Worm (Caenorhabditis elegans): ENCODE data around the gene D1086.21.

DNA sequence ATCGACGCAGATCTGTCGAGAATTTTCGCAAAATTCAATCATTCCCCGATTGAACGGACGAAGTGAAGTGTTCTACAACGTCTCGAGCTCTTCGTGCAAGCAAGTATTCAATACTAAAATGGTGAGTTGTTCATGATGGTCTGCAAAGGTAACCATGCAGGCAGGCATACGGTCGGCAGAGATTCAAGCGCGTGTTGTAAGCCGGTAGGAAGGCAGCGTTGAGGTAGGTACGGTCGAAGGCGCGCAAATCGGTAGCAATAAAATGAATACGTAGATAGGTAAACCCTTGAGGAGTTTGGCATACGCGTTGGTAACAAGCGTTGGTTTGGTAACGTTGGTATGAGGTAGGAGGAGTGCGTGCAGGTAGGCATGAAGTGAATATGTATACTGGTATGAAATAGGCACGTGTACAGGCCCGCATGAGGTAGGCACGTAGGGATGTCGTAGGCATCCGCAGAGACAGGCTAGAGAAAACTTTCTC lies 3.3 kb downstream of the D1086.21 start, which contains the start of gene D1086.17:
- TF ChIP-seq Y75B8A.6 (GFP tag; IDR thresholded peaks at IDR 0.05) (no peak), unc-62 (GFP tag; optimal IDR thresholded peaks at IDR 0.05 in 1 of 2) (no peak), unc-62 (tag; optimal IDR thresholded peaks at IDR 0.05) (no peak), ceh-28 (tag; optimal IDR thresholded peaks at IDR 0.05) (no peak), daf-19 (GFP tag; conservative IDR thresholded peaks at IDR 0.05) (no peak), lin-15B (tag; optimal IDR thresholded peaks at IDR 0.05) (no peak), pqm-1 (tag; optimal IDR thresholded peaks at IDR 0.05) (no peak), daf-8 (GFP tag; IDR thresholded peaks at IDR 0.05) (no peak), lsy-2 (tag; optimal IDR thresholded peaks at IDR 0.05) (no peak), aly-2 (tag; optimal IDR thresholded peaks at IDR 0.05) (no peak), cey-2 (tag; optimal IDR thresholded peaks at IDR 0.05; ENCODE audit: borderline replicate concordance, insufficient read depth) (no peak), lin-39 (tag; optimal IDR thresholded peaks at IDR 0.05) (no peak), nhr-41 (GFP tag; IDR thresholded peaks at IDR 0.05) (no peak), ZK546.5 (tag; optimal IDR thresholded peaks at IDR 0.05) (no peak)

Measured in whole organism, L4 larva.